Worm (Caenorhabditis elegans) whole organism, L4/young adult: ENCODE data around the gene str-111.

Experiments
- W03F9.2 ChIP-seq: fragments of 150-350 bp; optimal IDR thresholded peaks from 2 replicates; lab custom pipeline; 2014; ENCODE audit warnings: missing biosample characterization, missing genetic modification characterization
- dao-5 ChIP-seq: sonication (generic microtip); optimal IDR thresholded peaks from 2 replicates; lab custom pipeline; 2016; ENCODE audit warnings: missing genotype, missing genetic modification characterization, moderate library complexity, missing compliant biosample characterization
- him-1 ChIP-seq: sonication (generic microtip); optimal IDR thresholded peaks from 2 replicates; lab custom pipeline; 2016; ENCODE audit warnings: missing genotype, missing genetic modification reagents, missing genetic modification characterization, missing compliant biosample characterization

DNA sequence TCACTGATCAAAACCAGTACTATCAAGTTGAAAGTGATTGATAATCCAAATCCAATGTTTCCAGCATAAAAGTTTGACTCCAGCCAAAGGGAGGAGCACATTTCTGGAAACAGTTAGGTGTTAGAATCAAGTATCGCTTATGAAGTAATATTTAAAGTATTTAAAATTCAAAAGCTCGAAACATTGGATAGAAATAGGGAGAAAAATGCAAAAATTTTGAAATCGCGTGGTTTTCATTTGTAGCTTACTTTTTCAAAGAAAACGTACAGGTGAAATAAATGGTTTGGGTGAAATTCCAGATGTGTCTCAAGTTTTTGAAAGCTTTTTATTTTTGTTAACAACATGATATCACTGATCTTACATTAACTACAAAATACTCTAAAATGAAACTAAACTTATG lies at the start of gene str-111:
- TF ChIP-seq W03F9.2 (tag; lab: Kevin White, UChicago) (no peak), dao-5 (no peak), him-1 (tag; lab: Kevin White, UChicago) (no peak)
